Worm (Caenorhabditis elegans): ENCODE results near the gene eak-3.

ce11 chrIII:1164668-1165067, 11.7 kb downstream of the eak-3 start:
- TF ChIP-seq sdz-38 (tag; optimal IDR thresholded peaks at IDR 0.05) (no peak), ccch-3 (GFP tag; optimal IDR thresholded peaks at IDR 0.05) (no peak), nhr-120 (GFP tag; IDR thresholded peaks at IDR 0.05) (no peak), pha-4 (tag; optimal IDR thresholded peaks at IDR 0.05) (no peak), ztf-22 (GFP tag; optimal IDR thresholded peaks at IDR 0.05) (no peak), snpc-4 (GFP tag; optimal IDR thresholded peaks at IDR 0.05) (no peak), snpc-4 (tag; optimal IDR thresholded peaks at IDR 0.05) (no peak)
